Worm (Caenorhabditis elegans): ENCODE results near the gene C50H11.8.

C50H11.8 gene

DNA sequence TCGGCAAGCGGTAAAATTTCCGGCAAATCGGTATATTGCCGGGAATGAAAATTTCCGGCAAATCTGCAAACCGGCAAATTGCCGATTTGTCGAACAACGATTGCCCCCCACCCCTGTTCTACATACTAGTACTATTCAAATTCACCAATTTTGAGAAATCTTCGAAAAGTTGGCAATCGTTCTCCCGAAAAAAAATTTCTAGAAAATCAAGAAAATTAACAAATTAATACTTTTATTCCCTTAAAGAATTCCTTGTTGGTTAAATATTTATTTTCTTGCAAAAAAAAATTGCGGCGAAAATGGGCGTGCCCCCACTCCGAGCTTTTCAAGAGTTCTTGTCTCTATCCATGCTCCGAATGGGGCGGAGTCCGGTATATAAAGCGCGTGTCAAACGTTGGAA lies at the start of gene C50H11.8:
Gene C50H11.8, plus strand, starts transcription at position 301 of the 400 bp plus-strand sequence.
- no peak for TF ChIP-seq nhr-11 (tag; optimal IDR thresholded peaks at IDR 0.05)
- no peak for TF ChIP-seq Y22D7AL.16 (tag; optimal IDR thresholded peaks at IDR 0.05)

DNA sequence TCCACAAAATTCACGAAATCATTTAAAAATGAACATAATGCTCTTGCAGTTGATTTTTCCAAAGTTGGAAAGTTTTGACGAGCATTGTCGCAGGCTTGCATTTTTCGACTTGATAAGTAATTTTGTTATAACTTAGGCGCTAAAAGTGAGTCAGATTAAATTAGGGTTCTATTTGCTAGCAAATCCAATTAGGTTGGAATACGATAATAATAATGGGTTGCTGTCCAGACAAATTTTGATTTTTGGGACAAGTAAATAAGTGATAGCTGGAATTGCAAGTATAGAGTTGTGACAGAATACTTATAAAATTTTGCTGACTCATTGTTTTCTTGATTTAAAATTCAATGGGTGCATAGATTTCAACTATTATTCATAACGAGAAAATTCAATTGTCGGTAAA lies 48.4 kb upstream of the C50H11.8 start, which contains the start of gene srw-112:
Gene srw-112, minus strand, starts transcription at position 101 of the 400 bp plus-strand sequence.
- TF ChIP-seq tbx-7 (tag; optimal IDR thresholded peaks at IDR 0.05) (no peak), ceh-30 (tag; optimal IDR thresholded peaks at IDR 0.05) (no peak), nhr-232 (tag; optimal IDR thresholded peaks at IDR 0.05) (no peak), ceh-45 (GFP tag; IDR thresholded peaks at IDR 0.05) (no peak), hlh-30 (tag; optimal IDR thresholded peaks at IDR 0.05; ENCODE audit: insufficient read depth) (no peak), elt-2 (tag; optimal IDR thresholded peaks at IDR 0.05) (no peak), nhr-11 (tag; optimal IDR thresholded peaks at IDR 0.05) (no peak), pqm-1 (tag; optimal IDR thresholded peaks at IDR 0.05) (no peak), dmd-4 (tag; optimal IDR thresholded peaks at IDR 0.05; ENCODE audit: borderline replicate concordance) (no peak), npax-4 (tag; optimal IDR thresholded peaks at IDR 0.05) (no peak)

DNA sequence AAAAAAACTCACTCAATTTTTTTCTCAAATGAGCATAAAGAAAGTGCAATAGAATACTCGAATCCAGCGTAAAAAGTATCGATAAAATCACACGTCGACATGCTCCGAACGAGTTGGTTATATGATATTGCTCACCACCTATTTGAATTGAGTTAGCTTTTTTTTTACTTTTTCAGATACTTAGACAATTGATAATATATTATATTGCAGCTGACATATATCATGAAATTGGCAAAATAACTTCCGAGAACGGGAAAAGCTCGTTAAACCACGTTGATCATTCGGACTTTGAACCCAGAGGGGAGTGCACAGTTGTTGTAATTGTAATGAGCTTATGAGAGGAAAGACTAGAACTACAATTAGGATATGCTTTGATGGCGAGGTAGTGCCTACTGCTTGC lies 43.9 kb upstream of the C50H11.8 start, which contains the start of gene srw-136:
Gene srw-136, minus strand, starts transcription at position 101 of the 400 bp plus-strand sequence.
- TF ChIP-seq madf-2 (tag; optimal IDR thresholded peaks at IDR 0.05) (no peak), ceh-34 (tag; optimal IDR thresholded peaks at IDR 0.05) (no peak), ceh-9 (tag; optimal IDR thresholded peaks at IDR 0.05) (no peak), dmd-4 (tag; optimal IDR thresholded peaks at IDR 0.05; ENCODE audit: borderline replicate concordance) (no peak), ceh-48 (tag; optimal IDR thresholded peaks at IDR 0.05) (no peak), nfya-1 (tag; optimal IDR thresholded peaks at IDR 0.05) (no peak), sdc-2 (tag; optimal IDR thresholded peaks at IDR 0.05) (no peak), nhr-11 (tag; optimal IDR thresholded peaks at IDR 0.05) (no peak)

DNA sequence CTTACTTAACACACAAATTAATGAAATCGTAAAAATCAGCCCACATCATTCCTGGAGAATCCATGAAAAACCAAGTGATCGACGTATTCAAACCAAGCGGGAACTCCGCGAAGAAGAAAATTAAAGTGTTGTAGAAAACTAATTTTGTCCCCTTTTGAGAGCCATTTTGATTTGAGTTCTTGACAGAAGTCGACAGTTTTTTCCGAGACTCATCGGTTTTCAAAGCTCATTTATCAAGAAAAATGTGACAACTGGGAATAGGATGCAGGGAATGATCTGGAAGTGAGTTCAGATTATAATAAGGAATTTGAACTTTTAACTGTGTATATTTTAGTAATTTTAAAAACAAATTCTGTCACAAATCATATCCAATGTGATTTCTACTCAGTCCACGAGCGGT lies 43.0 kb upstream of the C50H11.8 start, which contains the start of gene srw-135:
Gene srw-135, minus strand, starts transcription at position 101 of the 400 bp plus-strand sequence.
- no peak for TF ChIP-seq dve-1 (tag; optimal IDR thresholded peaks at IDR 0.05)

DNA sequence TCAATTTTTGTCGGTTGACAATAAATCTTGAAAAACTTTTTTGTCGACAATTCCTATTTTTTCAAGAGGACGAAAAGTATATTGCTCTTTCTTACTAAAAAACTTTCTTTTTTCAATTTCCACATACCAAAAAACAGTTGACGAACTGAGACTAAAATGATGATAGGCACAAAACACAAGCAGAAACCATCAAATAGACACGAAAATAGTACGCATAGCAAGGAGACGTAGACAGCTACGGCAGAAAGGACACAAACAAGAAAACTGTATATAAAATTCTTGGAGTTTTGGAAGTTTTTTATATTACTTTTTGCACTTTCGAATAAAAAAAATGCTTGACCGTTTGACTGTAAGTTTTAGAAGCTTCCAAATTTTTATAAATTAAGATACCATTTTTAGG lies 40.2 kb upstream of the C50H11.8 start, which contains the start of gene K12D9.1:
Gene K12D9.1, plus strand, starts transcription at position 301 of the 400 bp plus-strand sequence.
- TF ChIP-seq ceh-2 (tag; optimal IDR thresholded peaks at IDR 0.05) (no peak), pqm-1 (tag; optimal IDR thresholded peaks at IDR 0.05) (no peak), ceh-45 (GFP tag; IDR thresholded peaks at IDR 0.05) (no peak), che-1 (tag; optimal IDR thresholded peaks at IDR 0.05) (no peak), lin-11 (tag; optimal IDR thresholded peaks at IDR 0.05) (no peak), mec-3 (tag; optimal IDR thresholded peaks at IDR 0.05; ENCODE audit: borderline replicate concordance) (no peak), odd-2 (tag; optimal IDR thresholded peaks at IDR 0.05) (no peak), ceh-24 (tag; optimal IDR thresholded peaks at IDR 0.05) (no peak), hlh-8 (tag; optimal IDR thresholded peaks at IDR 0.05) (no peak)

DNA sequence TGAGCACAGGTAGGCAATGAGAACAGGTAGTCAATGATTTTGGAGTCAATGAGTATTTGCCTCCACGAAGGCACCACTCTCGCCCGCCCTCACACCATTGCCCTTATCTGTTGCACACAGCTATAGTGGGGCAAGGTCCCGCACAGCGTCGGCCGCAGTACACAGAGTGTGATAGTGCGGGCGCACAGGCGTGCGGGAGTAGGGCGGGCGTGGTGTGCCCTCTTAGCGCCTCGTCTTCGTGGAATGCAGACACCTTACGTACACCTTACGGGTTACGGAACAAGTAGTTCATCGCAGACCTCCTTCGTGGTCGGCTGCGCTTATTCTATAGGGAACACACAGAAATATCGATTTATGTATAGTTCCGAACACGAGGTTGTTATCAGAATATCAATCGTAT lies 36.4 kb upstream of the C50H11.8 start:
- TF ChIP-seq C38D4.7 (GFP tag; optimal IDR thresholded peaks at IDR 0.05) (no peak), nfya-1 (tag; optimal IDR thresholded peaks at IDR 0.05) (no peak)

DNA sequence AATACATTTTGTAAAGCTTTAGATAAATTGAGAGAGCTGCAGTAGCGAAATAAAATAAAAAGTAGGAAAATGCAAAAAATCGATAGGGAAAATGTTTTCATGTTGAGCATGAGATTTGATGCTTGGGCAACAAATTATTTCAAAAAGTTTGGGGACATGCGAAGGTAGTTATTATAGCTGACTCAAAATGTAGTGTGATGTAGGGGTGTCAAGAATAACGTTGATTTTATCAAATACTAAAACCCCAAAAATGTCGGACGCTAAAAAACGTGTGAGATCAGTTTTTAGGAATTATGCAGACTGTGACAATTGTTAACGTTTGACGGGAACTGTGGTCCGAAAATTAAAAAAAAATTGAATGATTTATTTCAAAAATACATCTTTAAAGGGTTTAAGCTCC lies 33.0 kb upstream of the C50H11.8 start, which contains the start of gene irld-12:
Gene irld-12, minus strand, starts transcription at position 101 of the 400 bp plus-strand sequence.
- no peak for TF ChIP-seq ceh-14 (tag; optimal IDR thresholded peaks at IDR 0.05)
- TF ChIP-seq ahr-1 (tag; optimal IDR thresholded peaks at IDR 0.05) = no peak
- no peak for TF ChIP-seq rnt-1 (tag; optimal IDR thresholded peaks at IDR 0.05)
